Fruit fly (Drosophila melanogaster): ENCODE measurements around the gene CG10345.

dm6 chr3R:16652091-16652490, 47.4 kb upstream of the CG10345 start, which contains the start of gene CG14907:
- TF ChIP-seq CG3032 (tag; optimal IDR thresholded peaks at IDR 0.05): no peak
- TF ChIP-seq Met (GFP tag; optimal IDR thresholded peaks at IDR 0.05): no peak
- no peak for TF ChIP-seq dsx (GFP tag; optimal IDR thresholded peaks at IDR 0.05; ENCODE audit: poor library complexity, severe bottlenecking)
- no peak for TF ChIP-seq CG10631 (GFP tag; optimal IDR thresholded peaks at IDR 0.05)
- TF ChIP-seq OdsH (GFP tag; optimal IDR thresholded peaks at IDR 0.05): no peak
- no peak for TF ChIP-seq Sox14 (GFP tag; optimal IDR thresholded peaks at IDR 0.05)
- TF ChIP-seq CG31627 (GFP tag; optimal IDR thresholded peaks at IDR 0.05): no peak
